Fruit fly (Drosophila melanogaster) whole organism, embryonic: ENCODE measurements around the gene CG9782.
A peak's percentile ranks its signal among the peaks of the same experiment; 100 is the strongest.

Experiments
- Ada2b ChIP-seq: fragments of 200-800 bp; sonication (Bioruptor generic); IDR thresholded peaks from 2 replicates; pipeline ENCODE4 v1.3.6; 2022; ENCODE audit warnings: missing biosample characterization, missing genetic modification characterization
- Adf1 ChIP-seq: fragments of 200-800 bp; sonication (Bioruptor generic); IDR thresholded peaks from 2 replicates; pipeline ENCODE4 v1.3.6; 2022; ENCODE audit warnings: missing biosample characterization, missing genetic modification characterization
- Bgb ChIP-seq: fragments of 200-800 bp; sonication (Bioruptor generic); IDR thresholded peaks from 2 replicates; pipeline ENCODE4 v1.3.6; 2022; ENCODE audit warnings: missing biosample characterization, missing genetic modification characterization; ENCODE audit not compliant: partially characterized antibody
- BtbVII ChIP-seq: fragments of 200-800 bp; sonication (Bioruptor generic); optimal IDR thresholded peaks from 3 replicates; lab custom pipeline; 2017; ENCODE audit warnings: missing biosample characterization, mild to moderate bottlenecking, missing genetic modification characterization
- CG10321 ChIP-seq: fragments of 200-800 bp; sonication (Bioruptor generic); IDR thresholded peaks from 2 replicates; pipeline ENCODE4 v1.3.6; 2022; ENCODE audit warnings: missing biosample characterization, missing genetic modification characterization
- CG10654 ChIP-seq: fragments of 200-800 bp; sonication (Bioruptor generic); optimal IDR thresholded peaks from 2 replicates; lab custom pipeline; 2016; ENCODE audit warnings: missing biosample characterization, missing genetic modification characterization
- CG12219 ChIP-seq: fragments of 200-800 bp; sonication (Bioruptor generic); optimal IDR thresholded peaks from 3 replicates; lab custom pipeline; 2018; ENCODE audit warnings: missing biosample characterization, mild to moderate bottlenecking, missing genetic modification characterization
- CG12769 ChIP-seq: fragments of 200-800 bp; sonication (Bioruptor generic); optimal IDR thresholded peaks from 2 replicates; lab custom pipeline; 2019; ENCODE audit warnings: missing biosample characterization, mild to moderate bottlenecking, missing genetic modification characterization, moderate library complexity
- CG13287 ChIP-seq: fragments of 200-800 bp; sonication (Bioruptor generic); IDR thresholded peaks from 2 replicates; pipeline ENCODE4 v1.3.6; 2022; ENCODE audit warnings: missing biosample characterization, missing genetic modification characterization; ENCODE audit not compliant: partially characterized antibody
- CG13894 ChIP-seq: fragments of 200-800 bp; sonication (Bioruptor generic); optimal IDR thresholded peaks from 3 replicates; lab custom pipeline; 2018; ENCODE audit warnings: missing biosample characterization, mild to moderate bottlenecking, missing genetic modification characterization, moderate library complexity
- CG14667 ChIP-seq: fragments of 200-800 bp; sonication (Bioruptor generic); IDR thresholded peaks from 2 replicates; pipeline ENCODE4 v1.3.6; 2022; ENCODE audit warnings: missing biosample characterization, missing genetic modification characterization
- CG15269 ChIP-seq: fragments of 200-800 bp; sonication (Bioruptor generic); optimal IDR thresholded peaks from 2 replicates; lab custom pipeline; 2018; ENCODE audit warnings: missing biosample characterization, mild to moderate bottlenecking, missing genetic modification characterization, moderate library complexity
- CG17186 ChIP-seq: fragments of 200-800 bp; sonication (Bioruptor generic); optimal IDR thresholded peaks from 3 replicates; lab custom pipeline; 2017; ENCODE audit warnings: missing biosample characterization, missing genetic modification reagents, missing genetic modification characterization
- CG17385 ChIP-seq: fragments of 200-800 bp; sonication (Bioruptor generic); optimal IDR thresholded peaks from 3 replicates; lab custom pipeline; 2018; ENCODE audit warnings: missing biosample characterization, mild to moderate bottlenecking, missing genetic modification characterization
- CG2199 ChIP-seq: fragments of 200-800 bp; sonication (Bioruptor generic); IDR thresholded peaks from 3 replicates; pipeline ENCODE4 v1.3.6; 2022; ENCODE audit warnings: missing biosample characterization, missing genetic modification characterization
- CG4404 ChIP-seq: fragments of 200-800 bp; sonication (Bioruptor generic); IDR thresholded peaks from 2 replicates; pipeline ENCODE4 v1.3.6; 2022; ENCODE audit warnings: missing biosample characterization, missing genetic modification characterization
- CG6272 ChIP-seq: fragments of 200-800 bp; sonication (Bioruptor generic); IDR thresholded peaks from 2 replicates; pipeline ENCODE4 v1.3.6; 2022; ENCODE audit warnings: missing biosample characterization, missing genetic modification characterization
- CG6813 ChIP-seq: fragments of 200-800 bp; sonication (Bioruptor generic); optimal IDR thresholded peaks from 2 replicates; lab custom pipeline; 2017; ENCODE audit warnings: missing biosample characterization, missing genetic modification characterization, mild to moderate bottlenecking, moderate library complexity, missing genetic modification reagents
- CG7745 ChIP-seq: fragments of 200-800 bp; sonication (Bioruptor generic); optimal IDR thresholded peaks from 2 replicates; lab custom pipeline; 2018; ENCODE audit warnings: missing biosample characterization, mild to moderate bottlenecking, missing genetic modification characterization, moderate library complexity
- CG9609 ChIP-seq: fragments of 200-800 bp; sonication (Bioruptor generic); optimal IDR thresholded peaks from 3 replicates; lab custom pipeline; 2016; ENCODE audit warnings: missing biosample characterization, missing genetic modification characterization
- CG9932 ChIP-seq: fragments of 200-800 bp; sonication (Bioruptor generic); IDR thresholded peaks from 2 replicates; pipeline ENCODE4 v1.3.6; 2022; ENCODE audit warnings: missing biosample characterization, missing genetic modification characterization
- CrebB ChIP-seq: fragments of 200-800 bp; sonication (Bioruptor generic); optimal IDR thresholded peaks from 3 replicates; lab custom pipeline; 2018; ENCODE audit warnings: missing biosample characterization, mild to moderate bottlenecking, missing genetic modification characterization
- Ets97D ChIP-seq: fragments of 200-800 bp; sonication (Bioruptor generic); optimal IDR thresholded peaks from 3 replicates; lab custom pipeline; 2016; ENCODE audit warnings: missing biosample characterization, missing genetic modification characterization
- Gug ChIP-seq: fragments of 200-800 bp; sonication (Bioruptor generic); IDR thresholded peaks from 4 replicates; pipeline ENCODE4 v1.3.6; 2022; ENCODE audit warnings: missing biosample characterization, missing genetic modification characterization
- HmgZ ChIP-seq: fragments of 200-800 bp; sonication (Bioruptor generic); optimal IDR thresholded peaks from 2 replicates; lab custom pipeline; 2018; ENCODE audit warnings: missing biosample characterization, mild to moderate bottlenecking, missing genetic modification characterization
- MBD-R2 ChIP-seq: fragments of 200-800 bp; sonication (Bioruptor generic); IDR thresholded peaks from 2 replicates; pipeline ENCODE4 v1.3.6; 2022; ENCODE audit warnings: missing biosample characterization, missing genetic modification characterization
- Max ChIP-seq: fragments of 200-800 bp; sonication (Bioruptor generic); optimal IDR thresholded peaks from 2 replicates; lab custom pipeline; 2016; ENCODE audit warnings: missing biosample characterization, mild to moderate bottlenecking, missing genetic modification characterization
- NC2β ChIP-seq: fragments of 200-800 bp; sonication (Bioruptor generic); optimal IDR thresholded peaks from 2 replicates; lab custom pipeline; 2016; ENCODE audit warnings: missing biosample characterization, missing genetic modification characterization
- Opbp ChIP-seq: fragments of 200-800 bp; sonication (Bioruptor generic); IDR thresholded peaks from 3 replicates; pipeline ENCODE4 v1.3.6; 2022; ENCODE audit warnings: missing biosample characterization, missing genetic modification characterization; ENCODE audit not compliant: partially characterized antibody
- PHDP ChIP-seq: fragments of 200-800 bp; sonication (Bioruptor generic); optimal IDR thresholded peaks from 3 replicates; lab custom pipeline; 2018; ENCODE audit warnings: missing biosample characterization, mild to moderate bottlenecking, missing genetic modification characterization, moderate library complexity
- Ravus ChIP-seq: fragments of 200-800 bp; sonication (Bioruptor generic); IDR thresholded peaks from 2 replicates; pipeline ENCODE4 v1.3.6; 2022; ENCODE audit warnings: missing biosample characterization, missing genetic modification characterization
- Scr ChIP-seq: fragments of 200-800 bp; sonication (Bioruptor generic); IDR thresholded peaks from 2 replicates; pipeline ENCODE4 v1.3.6; 2022; ENCODE audit warnings: missing biosample characterization, missing genetic modification characterization; ENCODE audit not compliant: partially characterized antibody
- TFAM ChIP-seq: fragments of 200-800 bp; sonication (Bioruptor generic); optimal IDR thresholded peaks from 2 replicates; lab custom pipeline; 2017; ENCODE audit warnings: missing biosample characterization, missing genetic modification characterization, inconsistent platforms
- ab ChIP-seq: fragments of 200-800 bp; sonication (Bioruptor generic); optimal IDR thresholded peaks from 2 replicates; lab custom pipeline; 2016; ENCODE audit warnings: missing biosample characterization, missing genetic modification characterization
- ap ChIP-seq: fragments of 200-800 bp; sonication (Bioruptor generic); IDR thresholded peaks from 2 replicates; pipeline ENCODE4 v1.3.6; 2022; ENCODE audit warnings: missing biosample characterization, missing genetic modification characterization
- cato ChIP-seq: fragments of 200-800 bp; sonication (Bioruptor generic); optimal IDR thresholded peaks from 2 replicates; lab custom pipeline; 2016; ENCODE audit warnings: missing biosample characterization, missing genetic modification characterization, borderline replicate concordance
- chinmo ChIP-seq: fragments of 200-800 bp; sonication (Bioruptor generic); IDR thresholded peaks from 4 replicates; pipeline ENCODE4 v1.3.6; 2022; ENCODE audit warnings: missing biosample characterization, missing genetic modification characterization; ENCODE audit not compliant: partially characterized antibody
- crol ChIP-seq: fragments of 200-800 bp; sonication (Bioruptor generic); IDR thresholded peaks from 2 replicates; pipeline ENCODE4 v1.3.6; 2022; ENCODE audit warnings: missing biosample characterization, missing genetic modification characterization
- cwo ChIP-seq: fragments of 200-800 bp; sonication (Bioruptor generic); optimal IDR thresholded peaks from 3 replicates; lab custom pipeline; 2017; ENCODE audit warnings: missing biosample characterization, missing genetic modification characterization, mild to moderate bottlenecking, moderate library complexity, missing genetic modification reagents
- gro ChIP-seq: fragments of 200-800 bp; sonication (Bioruptor generic); optimal IDR thresholded peaks from 2 replicates; lab custom pipeline; 2016; ENCODE audit warnings: missing biosample characterization, missing genetic modification characterization
- gsb ChIP-seq: fragments of 200-800 bp; sonication (Bioruptor generic); IDR thresholded peaks from 2 replicates; pipeline ENCODE4 v1.3.6; 2022; ENCODE audit warnings: missing biosample characterization, missing genetic modification characterization
- her ChIP-seq: fragments of 200-800 bp; sonication (Bioruptor generic); optimal IDR thresholded peaks from 2 replicates; lab custom pipeline; 2016; ENCODE audit warnings: missing biosample characterization, missing genetic modification characterization
- mld ChIP-seq: fragments of 200-800 bp; sonication (Bioruptor generic); IDR thresholded peaks from 3 replicates; pipeline ENCODE4 v1.3.6; 2022; ENCODE audit warnings: missing biosample characterization, missing genetic modification characterization; ENCODE audit not compliant: partially characterized antibody
- prd ChIP-seq, 3 experiments: fragments of >200 bp in 2 of 3; fragments of 200-800 bp in 1 of 3; sonication (Bioruptor generic) in 1 of 3; optimal IDR thresholded peaks in 2 of 3; IDR thresholded peaks in 1 of 3; 2 replicates in 2 of 3; 3 replicates in 1 of 3; pipeline versions ENCODE4 v1.3.6 to Lab custom; 2017 to 2022; ENCODE audit warnings: missing biosample characterization in 1 of 3, missing genetic modification characterization in 1 of 3
- run ChIP-seq: fragments of 200-800 bp; sonication (Bioruptor generic); optimal IDR thresholded peaks from 3 replicates; lab custom pipeline; 2018; ENCODE audit warnings: missing biosample characterization, mild to moderate bottlenecking, missing genetic modification characterization
- ssp ChIP-seq: fragments of 200-800 bp; sonication (Bioruptor generic); IDR thresholded peaks from 2 replicates; pipeline ENCODE4 v1.3.6; 2022; ENCODE audit warnings: missing biosample characterization, missing genetic modification characterization
- stwl ChIP-seq: fragments of 200-800 bp; sonication (Bioruptor generic); optimal IDR thresholded peaks from 3 replicates; lab custom pipeline; 2018; ENCODE audit warnings: missing biosample characterization, mild to moderate bottlenecking, missing genetic modification characterization, moderate library complexity
- toy ChIP-seq: fragments of 200-800 bp; sonication (Bioruptor generic); IDR thresholded peaks from 2 replicates; pipeline ENCODE4 v1.3.6; 2022; ENCODE audit warnings: missing biosample characterization, missing genetic modification characterization
- trem ChIP-seq: fragments of 200-800 bp; optimal IDR thresholded peaks from 3 replicates; lab custom pipeline; 2019; ENCODE audit warnings: missing biosample characterization, mild to moderate bottlenecking, missing genetic modification characterization, moderate library complexity
- vfl ChIP-seq: fragments of 200-800 bp; sonication (Bioruptor generic); optimal IDR thresholded peaks from 2 replicates; lab custom pipeline; 2016; ENCODE audit warnings: missing biosample characterization, missing genetic modification characterization
- z ChIP-seq: fragments of 200-800 bp; sonication (Bioruptor generic); IDR thresholded peaks from 3 replicates; pipeline ENCODE4 v1.3.6; 2022; ENCODE audit warnings: missing biosample characterization, missing genetic modification characterization

CG9782 gene

dm6 chrX:16621462-16621861, at the start of gene CG9782 (continued):
- TF ChIP-seq CG14667 (GFP tag; lab: Robert Waterston, UW) (no peak), CG12219 (no peak), CrebB (tag; lab: Kevin White, UChicago) (no peak), Ada2b (GFP tag; lab: Robert Waterston, UW) (no peak), gro (GFP tag; lab: Kevin White, UChicago) (no peak), cwo (GFP tag; lab: Kevin White, UChicago) (peak; percentile 0), cato (GFP tag; lab: Kevin White, UChicago) (no peak), CG10654 (GFP tag; lab: Kevin White, UChicago) (no peak), mld (GFP tag; lab: Robert Waterston, UW) (no peak), ab (GFP tag; lab: Kevin White, UChicago) (no peak), z (peak; percentile 77; the same call in 2 of the 3 replicates), gsb (GFP tag; lab: Robert Waterston, UW) (no peak), HmgZ (no peak), toy (GFP tag; lab: Robert Waterston, UW) (no peak), CG17186 (no peak), CG10321 (GFP tag; lab: Robert Waterston, UW) (no peak), ssp (GFP tag; lab: Robert Waterston, UW) (no peak), ap (GFP tag; lab: Robert Waterston, UW) (no peak), Gug (no peak), Ets97D (GFP tag; lab: Kevin White, UChicago) (no peak), CG7745 (no peak), Ravus (GFP tag; lab: Robert Waterston, UW) (no peak), MBD-R2 (GFP tag; lab: Robert Waterston, UW) (0 out of 2 replicates have a peak, but pooled peaks have one; percentile 10), CG4404 (GFP tag; lab: Robert Waterston, UW) (no peak), NC2β (GFP tag; lab: Kevin White, UChicago) (no peak), CG9932 (GFP tag; lab: Robert Waterston, UW) (0 out of 2 replicates have a peak, but pooled peaks have one; percentile 19), BtbVII (no peak), CG6813 (GFP tag; lab: Kevin White, UChicago) (no peak), CG6272 (GFP tag; lab: Robert Waterston, UW) (no peak), Max (no peak), CG12769 (tag; lab: Kevin White, UChicago) (peak; percentile 80), prd (optimal IDR thresholded peaks at IDR 0.05; lab: Kevin White, UChicago) (no peak), prd (GFP tag; IDR thresholded peaks at IDR 0.05; lab: Robert Waterston, UW) (no peak), Scr (GFP tag; lab: Robert Waterston, UW) (no peak), CG2199 (no peak), stwl (tag; lab: Kevin White, UChicago) (no peak), PHDP (tag; lab: Kevin White, UChicago) (no peak), Bgb (GFP tag; lab: Robert Waterston, UW) (0 out of 2 replicates have a peak, but pooled peaks have one; percentile 36), TFAM (no peak), CG13287 (GFP tag; lab: Robert Waterston, UW) (peak; percentile 18; the same call in 1 of the 2 replicates), her (no peak), CG17385 (no peak), CG13894 (tag; lab: Kevin White, UChicago) (peak; percentile 44), CG15269 (tag; lab: Kevin White, UChicago) (no peak), run (no peak), Adf1 (GFP tag; lab: Robert Waterston, UW) (peak; percentile 81), crol (peak; percentile 84), CG9609 (GFP tag; lab: Kevin White, UChicago) (no peak), chinmo (GFP tag; lab: Robert Waterston, UW) (peak; percentile 92), Opbp (GFP tag; lab: Robert Waterston, UW) (peak; percentile 47; the same call in 1 of the 3 replicates), trem (tag; lab: Kevin White, UChicago) (no peak), vfl (GFP tag; lab: Kevin White, UChicago) (no peak)
